Worm (Caenorhabditis elegans) whole organism, L4 larva: ENCODE data around the gene gpr-1.

Experiments
- D1046.2 ChIP-seq: fragments of 200-800 bp; sonication (Bioruptor generic); IDR thresholded peaks from 2 replicates; pipeline ENCODE4 v1.3.6; 2022; ENCODE audit warnings: missing genetic modification characterization, missing compliant biosample characterization
- F10B5.3 ChIP-seq: sonication (generic microtip); optimal IDR thresholded peaks from 2 replicates; lab custom pipeline; 2016; ENCODE audit warnings: mild to moderate bottlenecking, missing genetic modification characterization, missing compliant biosample characterization
- ama-1 ChIP-seq: fragments of 150-350 bp; optimal IDR thresholded peaks from 2 replicates; lab custom pipeline; 2014; ENCODE audit warnings: inconsistent platforms, mixed read lengths
- ceh-32 ChIP-seq: sonication (generic microtip); optimal IDR thresholded peaks from 2 replicates; lab custom pipeline; 2016; ENCODE audit warnings: mild to moderate bottlenecking, missing genetic modification characterization, missing compliant biosample characterization; ENCODE audit not compliant: poor library complexity
- daf-12 ChIP-seq: fragments of 150-350 bp; optimal IDR thresholded peaks from 2 replicates; lab custom pipeline; 2014; ENCODE audit warnings: missing biosample characterization, missing genetic modification reagents, missing genetic modification characterization
- fkh-10 ChIP-seq: fragments of 150-350 bp; optimal IDR thresholded peaks from 2 replicates; lab custom pipeline; 2014; ENCODE audit warnings: missing biosample characterization, missing genetic modification reagents, missing genetic modification characterization
- fos-1 ChIP-seq: fragments of 150-350 bp; optimal IDR thresholded peaks from 2 replicates; lab custom pipeline; 2014; ENCODE audit warnings: missing biosample characterization, missing genetic modification characterization
- gei-8 ChIP-seq: fragments of 200-800 bp; sonication (Bioruptor generic); optimal IDR thresholded peaks from 2 replicates; lab custom pipeline; 2018; ENCODE audit warnings: mild to moderate bottlenecking, missing genetic modification characterization, missing compliant biosample characterization
- lir-3 ChIP-seq: sonication (generic microtip); optimal IDR thresholded peaks from 2 replicates; lab custom pipeline; 2016; ENCODE audit warnings: mild to moderate bottlenecking, missing genetic modification characterization, missing compliant biosample characterization
- lsy-2 ChIP-seq, 2 experiments: fragments of 150-350 bp in 1 of 2; sonication (generic microtip) in 1 of 2; optimal IDR thresholded peaks; 2 replicates each; lab custom pipeline; 2014 to 2017; ENCODE audit warnings: missing biosample characterization in 2 of 2, missing genetic modification characterization in 2 of 2
- nhr-111 ChIP-seq: fragments of 200-800 bp; sonication (Bioruptor generic); optimal IDR thresholded peaks from 2 replicates; lab custom pipeline; 2018; ENCODE audit warnings: mild to moderate bottlenecking, missing genetic modification characterization, missing compliant biosample characterization
- pha-4 ChIP-seq, 2 experiments: fragments of 150-350 bp in 1 of 2; fragments of 200-800 bp in 1 of 2; sonication (Bioruptor generic) in 1 of 2; IDR thresholded peaks in 1 of 2; optimal IDR thresholded peaks in 1 of 2; 2 replicates each; pipeline versions ENCODE4 v1.3.6 to Lab custom; 2014 to 2022; ENCODE audit warnings: missing genetic modification characterization in 2 of 2, missing genetic modification reagents in 2 of 2, missing biosample characterization in 1 of 2, missing compliant biosample characterization in 1 of 2
- spr-3 ChIP-seq: fragments of 200-800 bp; sonication (Bioruptor generic); optimal IDR thresholded peaks from 2 replicates; lab custom pipeline; 2018; ENCODE audit warnings: mild to moderate bottlenecking, missing genetic modification characterization, missing compliant biosample characterization
- zag-1 ChIP-seq: fragments of 150-350 bp; optimal IDR thresholded peaks from 2 replicates; lab custom pipeline; 2014; ENCODE audit warnings: missing biosample characterization, missing genetic modification characterization

ce11 chrIII:8597770-8598169 is 31.0 kb upstream of the gpr-1 start, which contains the start of gene ztf-30:
- TF ChIP-seq nhr-111 (GFP tag; lab: Kevin White, UChicago) (no peak), ama-1 (lab: Kevin White, UChicago) (no peak), D1046.2 (GFP tag; lab: Robert Waterston, UW) (no peak), ceh-32 (tag; lab: Kevin White, UChicago) (no peak), lir-3 (no peak), F10B5.3 (no peak), spr-3 (no peak), gei-8 (GFP tag; lab: Kevin White, UChicago) (no peak), lsy-2 (tag; optimal IDR thresholded peaks at IDR 0.05; lab: Kevin White, UChicago) (no peak), zag-1 (no peak), pha-4 (GFP tag; IDR thresholded peaks at IDR 0.05; lab: Robert Waterston, UW) (no peak), pha-4 (tag; optimal IDR thresholded peaks at IDR 0.05; lab: Kevin White, UChicago) (no peak), daf-12 (tag; lab: Kevin White, UChicago) (no peak), fos-1 (tag; lab: Kevin White, UChicago) (no peak), fkh-10 (GFP tag; lab: Kevin White, UChicago) (no peak)
